Worm (Caenorhabditis elegans) whole organism, midembryonic: Measurements from ENCODE around the gene oac-3.

ENCODE experiments used
- T22C8.4 ChIP-seq: fragments of 200-800 bp; sonication (Bioruptor generic); IDR thresholded peaks from 2 replicates; pipeline ENCODE4 v1.3.6; 2022; ENCODE audit warnings: missing genetic modification characterization, missing compliant biosample characterization
- cog-1 ChIP-seq: sonication (generic microtip); optimal IDR thresholded peaks from 2 replicates; lab custom pipeline; 2016; ENCODE audit warnings: missing genetic modification characterization, missing compliant biosample characterization
- flt-1 ChIP-seq: fragments of 200-800 bp; sonication (Bioruptor generic); IDR thresholded peaks from 2 replicates; pipeline ENCODE4 v1.3.6; 2022; ENCODE audit warnings: missing genetic modification characterization, missing compliant biosample characterization
- klf-2 ChIP-seq: fragments of 200-800 bp; sonication (Bioruptor generic); conservative IDR thresholded peaks from 2 replicates; pipeline ENCODE4 v1.3.6; 2022; ENCODE audit warnings: missing genetic modification reagents, missing genetic modification characterization, missing compliant biosample characterization
- med-1 ChIP-seq: sonication (generic microtip); optimal IDR thresholded peaks from 2 replicates; lab custom pipeline; 2017; ENCODE audit warnings: missing genetic modification characterization, mild to moderate bottlenecking, missing compliant biosample characterization, antibody characterized with exemption, missing genetic modification reagents; ENCODE audit not compliant: insufficient read depth
- tab-1 ChIP-seq: fragments of 200-800 bp; sonication (Bioruptor generic); IDR thresholded peaks from 2 replicates; pipeline ENCODE4 v1.3.6; 2022; ENCODE audit warnings: missing genetic modification characterization, missing compliant biosample characterization
- ztf-23 ChIP-seq: fragments of 200-800 bp; sonication (Bioruptor generic); IDR thresholded peaks from 2 replicates; pipeline ENCODE4 v1.3.6; 2022; ENCODE audit warnings: missing genetic modification reagents, missing genetic modification characterization, missing compliant biosample characterization
- ztf-29 ChIP-seq: fragments of 200-800 bp; sonication (Bioruptor generic); IDR thresholded peaks from 2 replicates; pipeline ENCODE4 v1.3.6; 2022; ENCODE audit warnings: missing genetic modification reagents, missing genetic modification characterization, missing compliant biosample characterization

DNA sequence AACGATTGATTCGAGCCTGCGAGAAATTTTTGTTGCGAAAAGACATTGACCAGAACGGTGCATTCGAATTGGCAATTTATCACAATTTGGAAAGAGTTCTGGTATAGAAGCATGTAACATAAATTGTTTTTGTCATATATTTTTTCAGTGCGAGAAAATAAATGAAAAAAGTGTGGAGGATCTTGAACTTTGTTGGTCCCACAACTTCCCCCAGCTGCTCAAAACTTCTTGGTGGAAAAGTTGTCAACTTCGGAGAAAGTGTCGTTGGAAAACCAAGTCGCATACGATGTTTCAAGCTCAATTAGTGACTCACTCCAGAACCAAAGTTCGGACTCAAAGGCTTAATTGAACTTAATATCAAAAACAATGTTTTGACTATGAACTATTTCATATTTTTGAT is 32.6 kb downstream of the oac-3 start:
- TF ChIP-seq med-1 (GFP tag; lab: Kevin White, UChicago) (no peak), ztf-23 (GFP tag; lab: Robert Waterston, UW) (no peak), cog-1 (tag; lab: Kevin White, UChicago) (no peak), tab-1 (GFP tag; lab: Robert Waterston, UW) (no peak), flt-1 (GFP tag; lab: Robert Waterston, UW) (no peak), klf-2 (GFP tag; lab: Robert Waterston, UW) (no peak), ztf-29 (GFP tag; lab: Robert Waterston, UW) (no peak), T22C8.4 (GFP tag; lab: Robert Waterston, UW) (no peak)
